Fruit fly (Drosophila melanogaster): Measurements from ENCODE around the gene CanA-14F.
A peak's percentile ranks its signal among the peaks of the same experiment; 100 is the strongest.

CanA-14F gene

DNA sequence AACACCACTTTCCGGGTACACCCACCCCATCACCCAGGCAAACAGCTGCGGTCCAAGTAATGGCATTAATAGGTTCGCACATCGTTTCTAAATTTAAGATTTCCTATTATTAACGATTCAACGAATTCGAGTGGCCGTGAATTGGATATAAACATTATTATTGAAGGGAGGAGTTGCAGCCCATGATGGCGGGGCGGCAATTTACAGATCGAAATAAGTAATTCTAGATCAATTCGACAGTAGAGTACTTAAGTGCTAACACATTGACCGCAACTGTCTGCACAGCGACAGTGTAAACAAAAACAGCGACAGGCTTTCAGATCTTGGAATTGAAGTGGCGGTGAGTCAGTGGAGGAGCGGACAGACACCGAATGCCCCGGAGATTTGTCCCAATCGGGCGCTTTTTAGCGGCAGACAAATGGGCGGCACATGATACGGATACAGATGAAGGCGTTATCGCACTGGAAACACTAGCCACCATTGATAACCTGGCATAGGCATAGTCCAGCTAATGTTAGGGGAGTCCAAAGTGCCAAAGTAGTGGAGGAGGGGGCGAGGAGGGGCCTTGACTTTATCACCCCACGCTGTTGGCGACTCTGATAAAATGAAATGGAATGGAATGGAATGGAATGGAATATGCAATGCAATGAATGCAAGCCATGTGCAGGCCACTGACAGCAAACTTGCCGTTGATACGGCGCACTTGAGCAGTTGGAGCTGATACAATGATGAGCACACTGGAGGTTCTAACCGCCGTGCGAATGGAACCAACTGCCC lies 46.4 kb upstream of the CanA-14F start (continued):
- no peak for TF ChIP-seq CG10267 (tag; optimal IDR thresholded peaks at IDR 0.05)
- no peak for TF ChIP-seq vnd (GFP tag; IDR thresholded peaks at IDR 0.05; ENCODE audit: partially characterized antibody)
- peak; percentile 28 for TF ChIP-seq CG9727 (GFP tag; optimal IDR thresholded peaks at IDR 0.05)
- no peak for TF ChIP-seq odd (GFP tag; optimal IDR thresholded peaks at IDR 0.05)
- TF ChIP-seq CG31441 (GFP tag; IDR thresholded peaks at IDR 0.05) = no peak
- no peak for TF ChIP-seq tx (GFP tag; optimal IDR thresholded peaks at IDR 0.05)
- no peak for TF ChIP-seq Sox100B (GFP tag; optimal IDR thresholded peaks at IDR 0.05)
- no peak for TF ChIP-seq CG2202 (tag; optimal IDR thresholded peaks at IDR 0.05)
- no peak for TF ChIP-seq PHDP (tag; optimal IDR thresholded peaks at IDR 0.05)
- TF ChIP-seq Dip3 (GFP tag; optimal IDR thresholded peaks at IDR 0.05) = no peak
- TF ChIP-seq insv (GFP tag; optimal IDR thresholded peaks at IDR 0.05) = no peak
- peak; percentile 65 for TF ChIP-seq Med (GFP tag)
- TF ChIP-seq sens (GFP tag) = peak; percentile 11
- no peak for TF ChIP-seq CG2712 (tag; optimal IDR thresholded peaks at IDR 0.05)
- no peak for TF ChIP-seq CG10959 (GFP tag; IDR thresholded peaks at IDR 0.05)
- TF ChIP-seq Bdp1 (GFP tag; optimal IDR thresholded peaks at IDR 0.05) = no peak
- no peak for TF ChIP-seq Pdp1 (GFP tag; optimal IDR thresholded peaks at IDR 0.05)
- no peak for TF ChIP-seq CG15011 (GFP tag; optimal IDR thresholded peaks at IDR 0.05)
- no peak for TF ChIP-seq Asciz (GFP tag; optimal IDR thresholded peaks at IDR 0.05)
- TF ChIP-seq ems (GFP tag; optimal IDR thresholded peaks at IDR 0.05) = no peak
- TF ChIP-seq Hmx (GFP tag; optimal IDR thresholded peaks at IDR 0.05) = no peak
- TF ChIP-seq dmrt11E (tag; optimal IDR thresholded peaks at IDR 0.05) = peak; percentile 4
- no peak for TF ChIP-seq bigmax (GFP tag; optimal IDR thresholded peaks at IDR 0.05)
- peak in 1 of 2 experiments; percentile 68 for TF ChIP-seq Eip74EF (GFP tag; optimal IDR thresholded peaks at IDR 0.05)
- TF ChIP-seq ham (GFP tag; IDR thresholded peaks at IDR 0.05) = no peak
- no peak for TF ChIP-seq Hr51 (GFP tag; optimal IDR thresholded peaks at IDR 0.05)
- no peak for TF ChIP-seq gfzf (GFP tag; optimal IDR thresholded peaks at IDR 0.05)
- TF ChIP-seq toy (GFP tag; IDR thresholded peaks at IDR 0.05) = no peak
- TF ChIP-seq Ets65A (GFP tag) = peak; percentile 28
- no peak for TF ChIP-seq dan (GFP tag; IDR thresholded peaks at IDR 0.05)
- TF ChIP-seq zen (tag; optimal IDR thresholded peaks at IDR 0.05) = no peak
- no peak for TF ChIP-seq ewg (GFP tag; optimal IDR thresholded peaks at IDR 0.05)
- no peak for TF ChIP-seq CG14667 (GFP tag; IDR thresholded peaks at IDR 0.05)
- TF ChIP-seq CG8765 (GFP tag; IDR thresholded peaks at IDR 0.05) = no peak
- TF ChIP-seq NK7.1 (GFP tag; optimal IDR thresholded peaks at IDR 0.05) = no peak
- no peak for TF ChIP-seq sqz (GFP tag; optimal IDR thresholded peaks at IDR 0.05)
- TF ChIP-seq kah (GFP tag; optimal IDR thresholded peaks at IDR 0.05) = no peak
- peak; percentile 33 for TF ChIP-seq CG18599 (GFP tag; optimal IDR thresholded peaks at IDR 0.05)
- no peak for TF ChIP-seq CG11085 (GFP tag; IDR thresholded peaks at IDR 0.05)
- peak; percentile 24 for TF ChIP-seq Hand (GFP tag; optimal IDR thresholded peaks at IDR 0.05)
- no peak for TF ChIP-seq H2.0 (GFP tag; IDR thresholded peaks at IDR 0.05)
- no peak for TF ChIP-seq CG7372 (GFP tag; IDR thresholded peaks at IDR 0.05)
- TF ChIP-seq fru (optimal IDR thresholded peaks at IDR 0.05) = no peak
- peak; percentile 4 for TF ChIP-seq CG10209 (GFP tag; optimal IDR thresholded peaks at IDR 0.05)
- no peak for TF ChIP-seq Mad (GFP tag; optimal IDR thresholded peaks at IDR 0.05)
- no peak for TF ChIP-seq CG13287 (GFP tag; IDR thresholded peaks at IDR 0.05; ENCODE audit: partially characterized antibody)
- TF ChIP-seq oc (tag; optimal IDR thresholded peaks at IDR 0.05) = no peak
- TF ChIP-seq CG17829 (tag; optimal IDR thresholded peaks at IDR 0.05) = no peak
- TF ChIP-seq CG8290 (GFP tag; optimal IDR thresholded peaks at IDR 0.05) = no peak
- no peak for TF ChIP-seq CG8290 (tag; optimal IDR thresholded peaks at IDR 0.05)
